Worm (Caenorhabditis elegans) whole organism, midembryonic: ENCODE data around the gene dars-2.

Experiments used
- T22C8.4 ChIP-seq: fragments of 200-800 bp; sonication (Bioruptor generic); IDR thresholded peaks from 2 replicates; pipeline ENCODE4 v1.3.6; 2022; ENCODE audit warnings: missing genetic modification characterization, missing compliant biosample characterization
- cog-1 ChIP-seq: sonication (generic microtip); optimal IDR thresholded peaks from 2 replicates; lab custom pipeline; 2016; ENCODE audit warnings: missing genetic modification characterization, missing compliant biosample characterization
- flt-1 ChIP-seq: fragments of 200-800 bp; sonication (Bioruptor generic); IDR thresholded peaks from 2 replicates; pipeline ENCODE4 v1.3.6; 2022; ENCODE audit warnings: missing genetic modification characterization, missing compliant biosample characterization
- klf-2 ChIP-seq: fragments of 200-800 bp; sonication (Bioruptor generic); conservative IDR thresholded peaks from 2 replicates; pipeline ENCODE4 v1.3.6; 2022; ENCODE audit warnings: missing genetic modification reagents, missing genetic modification characterization, missing compliant biosample characterization
- med-1 ChIP-seq: sonication (generic microtip); optimal IDR thresholded peaks from 2 replicates; lab custom pipeline; 2017; ENCODE audit warnings: missing genetic modification characterization, mild to moderate bottlenecking, missing compliant biosample characterization, antibody characterized with exemption, missing genetic modification reagents; ENCODE audit not compliant: insufficient read depth
- tab-1 ChIP-seq: fragments of 200-800 bp; sonication (Bioruptor generic); IDR thresholded peaks from 2 replicates; pipeline ENCODE4 v1.3.6; 2022; ENCODE audit warnings: missing genetic modification characterization, missing compliant biosample characterization
- ztf-23 ChIP-seq: fragments of 200-800 bp; sonication (Bioruptor generic); IDR thresholded peaks from 2 replicates; pipeline ENCODE4 v1.3.6; 2022; ENCODE audit warnings: missing genetic modification reagents, missing genetic modification characterization, missing compliant biosample characterization
- ztf-29 ChIP-seq: fragments of 200-800 bp; sonication (Bioruptor generic); IDR thresholded peaks from 2 replicates; pipeline ENCODE4 v1.3.6; 2022; ENCODE audit warnings: missing genetic modification reagents, missing genetic modification characterization, missing compliant biosample characterization

DNA sequence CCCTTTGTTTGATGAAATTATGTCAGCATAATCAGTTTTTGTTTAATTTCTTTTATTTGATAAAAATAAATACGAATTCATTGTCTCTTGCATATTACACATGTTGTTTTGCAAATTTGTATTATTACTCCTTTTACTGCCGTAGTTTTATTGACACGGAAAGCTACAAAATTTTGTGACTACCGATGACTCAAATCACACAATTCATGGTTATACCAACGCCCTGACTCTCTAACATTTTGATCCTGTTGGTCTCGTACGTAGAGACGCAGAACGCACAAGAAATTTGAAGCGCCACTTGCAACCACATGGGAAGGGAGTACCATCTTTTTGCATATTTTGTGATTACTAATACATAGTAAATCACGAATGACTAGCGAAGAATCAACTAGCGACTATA is 47.3 kb downstream of the dars-2 start, which contains the start of gene nhr-207:
- no peak for TF ChIP-seq med-1 (GFP tag; lab: Kevin White, UChicago)
- TF ChIP-seq ztf-23 (GFP tag; lab: Robert Waterston, UW): no peak
- no peak for TF ChIP-seq cog-1 (tag; lab: Kevin White, UChicago)
- TF ChIP-seq T22C8.4 (GFP tag; lab: Robert Waterston, UW): no peak
- no peak for TF ChIP-seq tab-1 (GFP tag; lab: Robert Waterston, UW)
- no peak for TF ChIP-seq klf-2 (GFP tag; lab: Robert Waterston, UW)
- no peak for TF ChIP-seq flt-1 (GFP tag; lab: Robert Waterston, UW)
- no peak for TF ChIP-seq ztf-29 (GFP tag; lab: Robert Waterston, UW)
